Worm (Caenorhabditis elegans) whole organism, L2 larva: ENCODE results near the gene lbp-8.

ENCODE experiments used
- aly-2 ChIP-seq: fragments of 150-350 bp; optimal IDR thresholded peaks from 2 replicates; lab custom pipeline; 2014; ENCODE audit warnings: missing biosample characterization, missing genetic modification characterization
- dmd-4 ChIP-seq: sonication (generic microtip); optimal IDR thresholded peaks from 2 replicates; lab custom pipeline; 2017; ENCODE audit warnings: missing biosample characterization, missing genetic modification characterization
- lsy-2 ChIP-seq, 2 experiments: fragments of 150-350 bp in 1 of 2; sonication (generic microtip) in 1 of 2; optimal IDR thresholded peaks; 2 replicates each; lab custom pipeline; 2014 to 2017; ENCODE audit warnings: missing biosample characterization in 2 of 2, missing genetic modification characterization in 2 of 2
- nhr-11 ChIP-seq: fragments of 150-350 bp; optimal IDR thresholded peaks from 2 replicates; lab custom pipeline; 2014; ENCODE audit warnings: missing biosample characterization, missing genetic modification characterization
- unc-62 ChIP-seq: fragments of 150-350 bp; optimal IDR thresholded peaks from 2 replicates; lab custom pipeline; 2014; ENCODE audit warnings: missing biosample characterization, missing genetic modification reagents, missing genetic modification characterization
- zag-1 ChIP-seq: fragments of 150-350 bp; optimal IDR thresholded peaks from 2 replicates; lab custom pipeline; 2014; ENCODE audit warnings: missing biosample characterization, missing genetic modification characterization
- ztf-11 ChIP-seq: sonication (generic microtip); optimal IDR thresholded peaks from 2 replicates; lab custom pipeline; 2017; ENCODE audit warnings: missing biosample characterization, missing genetic modification characterization
- ztf-4 ChIP-seq: fragments of 150-350 bp; optimal IDR thresholded peaks from 2 replicates; lab custom pipeline; 2014; ENCODE audit warnings: missing biosample characterization, missing genetic modification characterization

DNA sequence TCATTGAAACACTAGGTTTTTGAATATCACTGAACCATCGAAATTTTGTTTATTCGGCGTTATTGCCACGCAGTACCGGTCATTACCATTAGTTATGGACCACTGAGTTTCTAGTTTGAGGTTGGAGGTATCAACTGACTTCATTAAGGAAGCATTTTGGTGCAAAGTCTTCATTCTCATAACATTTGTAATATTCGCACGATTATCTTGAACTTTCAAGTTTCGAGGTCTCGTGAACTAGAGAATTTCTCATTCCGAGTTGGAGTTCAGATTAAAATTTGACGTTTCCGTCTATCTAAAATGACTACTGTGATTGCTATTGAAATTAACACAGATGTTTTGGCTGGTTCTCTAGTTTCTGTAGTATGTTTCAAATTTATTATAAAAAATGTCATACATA lies 30.2 kb downstream of the lbp-8 start, which contains the start of gene srx-42:
- TF ChIP-seq aly-2 (tag; lab: Kevin White, UChicago) (no peak), ztf-11 (tag; lab: Kevin White, UChicago) (no peak), unc-62 (no peak), dmd-4 (tag; lab: Kevin White, UChicago) (no peak), zag-1 (tag; lab: Kevin White, UChicago) (no peak), ztf-4 (no peak), nhr-11 (tag; lab: Kevin White, UChicago) (no peak), lsy-2 (tag; optimal IDR thresholded peaks at IDR 0.05; lab: Kevin White, UChicago) (no peak)
